Worm (Caenorhabditis elegans): ENCODE measurements around the gene Y50D4A.5.

DNA sequence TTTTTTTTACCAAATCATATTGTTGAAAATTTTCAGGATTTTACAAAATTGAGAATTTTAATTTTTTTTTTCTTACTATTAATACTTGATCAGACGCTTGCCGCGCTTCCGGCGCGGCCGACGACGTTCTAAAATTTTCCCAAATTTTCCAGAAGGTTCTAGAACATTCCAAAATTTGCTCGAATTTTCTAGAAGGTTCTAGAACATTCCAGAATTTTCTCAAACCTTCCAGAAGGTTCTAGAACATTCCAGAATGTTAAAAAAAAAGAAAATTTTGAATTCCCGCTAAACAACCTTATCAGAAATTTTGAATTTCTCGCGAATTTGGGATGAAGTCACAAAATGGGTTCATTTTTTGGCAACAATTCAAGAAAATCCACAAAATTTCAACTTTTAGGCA is 19.1 kb downstream of the Y50D4A.5 start:
- TF ChIP-seq unc-39 (tag; optimal IDR thresholded peaks at IDR 0.05) (no peak), aly-2 (tag; optimal IDR thresholded peaks at IDR 0.05) (no peak), skn-1 (tag; optimal IDR thresholded peaks at IDR 0.05) (no peak), unc-130 (GFP tag; optimal IDR thresholded peaks at IDR 0.05) (no peak), nhr-76 (tag; optimal IDR thresholded peaks at IDR 0.05) (no peak), nhr-11 (tag; optimal IDR thresholded peaks at IDR 0.05) (no peak), zag-1 (tag; optimal IDR thresholded peaks at IDR 0.05) (no peak), lin-13 (GFP tag; optimal IDR thresholded peaks at IDR 0.05) (no peak)

All from whole organism, L4 larva.